Fruit fly (Drosophila melanogaster) whole organism: ENCODE data around the gene rg.

Source experiments
- CG8478 ChIP-seq: fragments of >200 bp; optimal IDR thresholded peaks from 2 replicates; lab custom pipeline; 2018; ENCODE audit warnings: inconsistent platforms
- Dll ChIP-seq: fragments of >200 bp; optimal IDR thresholded peaks from 2 replicates; lab custom pipeline; 2017
- EcR ChIP-seq, 2 experiments: fragments of >200 bp; optimal IDR thresholded peaks; 2 replicates each; lab custom pipeline; 2017; ENCODE audit warnings: missing biosample characterization in 2 of 2, missing genetic modification characterization in 2 of 2, missing genetic modification reagents in 2 of 2
- pan ChIP-seq: fragments of >200 bp; optimal IDR thresholded peaks from 2 replicates; lab custom pipeline; 2017
- psq ChIP-seq: fragments of >200 bp; optimal IDR thresholded peaks from 2 replicates; lab custom pipeline; 2017
- usp ChIP-seq: fragments of >200 bp; optimal IDR thresholded peaks from 2 replicates; lab custom pipeline; 2017; ENCODE audit warnings: missing biosample characterization, missing genetic modification characterization, mixed read lengths

Gene rg

DNA sequence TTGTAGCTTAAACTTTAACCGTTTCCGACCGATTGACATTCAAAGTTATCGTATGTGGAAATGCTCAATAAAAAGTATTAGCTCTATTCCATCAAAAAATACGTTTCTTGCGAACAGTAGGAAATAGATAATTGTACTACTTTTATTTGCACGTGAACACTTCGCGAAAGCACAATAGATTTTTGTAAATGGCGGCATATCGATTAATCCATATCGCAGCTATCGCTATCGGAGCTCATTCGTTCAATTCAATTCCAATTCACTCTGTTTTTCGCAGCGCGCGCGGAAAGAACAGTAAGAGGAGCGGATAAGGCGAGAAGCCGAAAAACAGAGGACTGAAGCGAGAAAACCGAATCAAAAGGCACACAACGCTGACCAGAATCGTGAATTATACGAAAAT is at the start of gene rg, which contains the start of gene CG15465:
rg (plus strand) TSS at position 291 of the 400 bp plus-strand sequence.
CG15465 (plus strand) TSS at position 291 of the 400 bp plus-strand sequence.
- TF ChIP-seq Dll (lab: Kevin White, UChicago) (no peak), usp (GFP tag; lab: Kevin White, UChicago) (no peak), psq (lab: Kevin White, UChicago) (no peak), pan (no peak), EcR (GFP tag; optimal IDR thresholded peaks at IDR 0.05; lab: Kevin White, UChicago) (no peak), CG8478 (lab: Kevin White, UChicago) (no peak)

DNA sequence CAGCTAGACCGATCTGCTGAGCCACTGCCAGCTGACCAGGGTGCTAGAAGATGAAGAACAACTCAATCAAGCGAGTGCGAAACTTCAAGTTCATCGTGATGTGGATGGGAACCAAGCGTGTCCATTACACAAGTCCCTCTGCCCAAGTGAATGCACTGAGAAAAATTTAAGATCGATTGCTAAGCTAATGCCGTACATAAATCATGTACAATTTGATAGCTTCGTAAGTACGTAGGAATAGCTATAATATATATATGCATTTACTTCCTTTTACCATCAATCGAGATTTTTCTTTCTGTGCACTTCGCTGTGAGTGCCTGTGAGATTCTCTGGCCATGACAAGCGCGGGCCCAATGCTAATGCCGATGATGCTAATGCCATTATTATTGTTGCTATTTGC is 47.1 kb upstream of the rg start:
- TF ChIP-seq CG8478 (lab: Kevin White, UChicago) = no peak
- TF ChIP-seq psq (lab: Kevin White, UChicago) = no peak
- TF ChIP-seq Dll (lab: Kevin White, UChicago) = no peak
- no peak for TF ChIP-seq EcR (GFP tag; optimal IDR thresholded peaks at IDR 0.05; lab: Kevin White, UChicago)
- no peak for TF ChIP-seq pan

dm6 chrX:5040098-5040497 is 45.5 kb upstream of the rg start:
- TF ChIP-seq psq (lab: Kevin White, UChicago) = no peak
- TF ChIP-seq EcR (GFP tag; optimal IDR thresholded peaks at IDR 0.05; lab: Kevin White, UChicago) = no peak
- no peak for TF ChIP-seq Dll (lab: Kevin White, UChicago)
- TF ChIP-seq usp (GFP tag; lab: Kevin White, UChicago) = no peak
- TF ChIP-seq pan = no peak
- TF ChIP-seq CG8478 (lab: Kevin White, UChicago) = no peak

- TF ChIP-seq psq (lab: Kevin White, UChicago) (no peak), Dll (lab: Kevin White, UChicago) (no peak), usp (GFP tag; lab: Kevin White, UChicago) (no peak), EcR (GFP tag; optimal IDR thresholded peaks at IDR 0.05; lab: Kevin White, UChicago) (no peak), pan (no peak), CG8478 (lab: Kevin White, UChicago) (no peak)
Observed at dm6 chrX:5041525-5042454, 43.8 kb upstream of the rg start.

- peak; percentile 93 for TF ChIP-seq pan
- no peak for TF ChIP-seq EcR (GFP tag; optimal IDR thresholded peaks at IDR 0.05; lab: Kevin White, UChicago)
Observed at dm6 chrX:5044433-5045110, 41.0 kb upstream of the rg start.

dm6 chrX:5045158-5045557 is 40.4 kb upstream of the rg start:
- TF ChIP-seq psq (lab: Kevin White, UChicago) (no peak), pan (no peak), usp (GFP tag; lab: Kevin White, UChicago) (no peak), EcR (GFP tag; optimal IDR thresholded peaks at IDR 0.05; lab: Kevin White, UChicago) (no peak), CG8478 (lab: Kevin White, UChicago) (no peak), Dll (lab: Kevin White, UChicago) (no peak)

dm6 chrX:5046256-5046894 is 39.2 kb upstream of the rg start:
- TF ChIP-seq CG8478 (lab: Kevin White, UChicago) (no peak), EcR (GFP tag; optimal IDR thresholded peaks at IDR 0.05; lab: Kevin White, UChicago) (no peak), Dll (lab: Kevin White, UChicago) (no peak), usp (GFP tag; lab: Kevin White, UChicago) (no peak), pan (no peak), psq (lab: Kevin White, UChicago) (no peak)

- TF ChIP-seq psq (lab: Kevin White, UChicago) (no peak), usp (GFP tag; lab: Kevin White, UChicago) (no peak), Dll (lab: Kevin White, UChicago) (no peak), CG8478 (lab: Kevin White, UChicago) (no peak), EcR (GFP tag; optimal IDR thresholded peaks at IDR 0.05; lab: Kevin White, UChicago) (no peak), pan (no peak)
Observed at dm6 chrX:5046895-5047306, 38.7 kb upstream of the rg start.

dm6 chrX:5047886-5048533 is 37.5 kb upstream of the rg start, which contains the start of gene ovo:
ovo (plus strand) TSS chrX:5048273.
- TF ChIP-seq Dll (lab: Kevin White, UChicago) (peak; percentile 60), psq (lab: Kevin White, UChicago) (no peak)

DNA sequence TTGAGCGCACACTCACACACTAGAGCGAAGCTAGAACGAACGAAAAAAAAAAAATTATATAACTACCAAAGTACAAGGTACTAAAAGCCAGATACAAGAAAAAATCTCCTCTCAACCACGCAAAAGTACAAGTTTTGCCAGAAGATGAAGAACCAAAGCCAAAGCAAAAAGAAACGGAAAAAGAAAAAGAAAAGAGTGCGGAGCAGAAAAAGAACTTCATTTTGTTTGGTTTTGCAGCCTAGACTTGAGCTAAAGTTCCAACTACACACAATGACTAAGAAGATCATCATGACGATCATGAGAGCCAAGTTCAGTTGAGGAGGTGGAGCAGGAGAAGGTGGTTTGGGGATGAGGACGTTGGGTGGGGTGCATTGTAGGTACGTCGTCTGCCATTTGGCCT is 34.5 kb upstream of the rg start:
- TF ChIP-seq EcR (GFP tag; optimal IDR thresholded peaks at IDR 0.05; lab: Kevin White, UChicago) = no peak
- TF ChIP-seq CG8478 (lab: Kevin White, UChicago) = no peak
- TF ChIP-seq psq (lab: Kevin White, UChicago) = no peak
- TF ChIP-seq Dll (lab: Kevin White, UChicago) = no peak
- no peak for TF ChIP-seq pan

DNA sequence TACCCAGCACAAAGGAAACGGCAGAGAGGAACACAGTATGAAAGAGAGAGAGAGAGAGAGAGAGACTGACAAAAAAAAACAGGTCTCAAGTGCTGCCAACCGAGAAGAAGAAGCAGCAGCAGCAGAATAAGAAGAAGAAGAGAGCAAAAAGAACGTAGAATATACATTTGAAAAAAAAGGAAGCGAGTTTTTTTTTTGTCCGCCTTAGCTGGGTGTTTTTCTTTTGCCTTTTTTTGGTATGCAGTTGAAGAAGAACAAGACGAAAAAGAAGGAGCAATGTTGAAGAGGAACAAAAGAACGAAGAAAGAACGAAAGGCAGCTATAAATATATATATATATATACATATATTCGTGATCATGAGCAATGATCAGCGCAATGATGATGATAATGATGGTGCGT is 32.6 kb upstream of the rg start:
- no peak for TF ChIP-seq EcR (GFP tag; optimal IDR thresholded peaks at IDR 0.05; lab: Kevin White, UChicago)
- no peak for TF ChIP-seq pan
- TF ChIP-seq psq (lab: Kevin White, UChicago) = no peak
- TF ChIP-seq usp (GFP tag; lab: Kevin White, UChicago) = no peak
- TF ChIP-seq CG8478 (lab: Kevin White, UChicago) = no peak
- TF ChIP-seq Dll (lab: Kevin White, UChicago) = no peak
